Fruit fly (Drosophila melanogaster) Kc167 (cell line): ENCODE results near the gene CG4660.

Experiments used
- Myc ChIP-seq: fragments of >200 bp; optimal IDR thresholded peaks from 2 replicates; lab custom pipeline; 2017; ENCODE audit warnings: missing external identifiers
- Sin3A ChIP-seq: fragments of >200 bp; optimal IDR thresholded peaks from 2 replicates; lab custom pipeline; 2018; ENCODE audit warnings: missing external identifiers
- h ChIP-seq: fragments of >200 bp; optimal IDR thresholded peaks from 3 replicates; lab custom pipeline; 2018; ENCODE audit warnings: missing external identifiers
- insv ChIP-seq: fragments of >200 bp; optimal IDR thresholded peaks from 3 replicates; lab custom pipeline; 2018; ENCODE audit warnings: missing external identifiers
- psq ChIP-seq: fragments of >200 bp; optimal IDR thresholded peaks from 2 replicates; lab custom pipeline; 2017; ENCODE audit warnings: missing external identifiers

- TF ChIP-seq psq (lab: Kevin White, UChicago) = no peak
- no peak for TF ChIP-seq h (lab: Kevin White, UChicago)
- TF ChIP-seq Sin3A (lab: Kevin White, UChicago) = no peak
- TF ChIP-seq insv (lab: Kevin White, UChicago) = no peak
- no peak for TF ChIP-seq Myc (lab: Kevin White, UChicago)
Measured at dm6 chrX:6092235-6092634, 11.1 kb upstream of the CG4660 start.
